Fruit fly (Drosophila melanogaster) whole organism, wandering third instar larva: ENCODE data around the gene CG12502.

Experiments used
- Abd-B ChIP-seq: fragments of >200 bp; optimal IDR thresholded peaks from 2 replicates; lab custom pipeline; 2017; ENCODE audit warnings: missing biosample characterization, missing genetic modification characterization
- Hnf4 ChIP-seq: fragments of 200-800 bp; sonication (Bioruptor generic); optimal IDR thresholded peaks from 2 replicates; lab custom pipeline; 2016; ENCODE audit warnings: missing biosample characterization, mild to moderate bottlenecking, missing genetic modification characterization
- OdsH ChIP-seq: fragments of 200-800 bp; sonication (Bioruptor generic); optimal IDR thresholded peaks from 2 replicates; lab custom pipeline; 2016; ENCODE audit warnings: missing biosample characterization, mild to moderate bottlenecking, missing genetic modification characterization
- fru ChIP-seq: fragments of 200-800 bp; sonication (Bioruptor generic); optimal IDR thresholded peaks from 3 replicates; lab custom pipeline; 2016; ENCODE audit warnings: missing biosample characterization, mild to moderate bottlenecking, missing genetic modification characterization
- lola ChIP-seq: fragments of >200 bp; optimal IDR thresholded peaks from 2 replicates; lab custom pipeline; 2017; ENCODE audit warnings: missing biosample characterization, missing genetic modification characterization
- pan ChIP-seq: fragments of >200 bp; optimal IDR thresholded peaks from 2 replicates; lab custom pipeline; 2017
- usp ChIP-seq: fragments of >200 bp; optimal IDR thresholded peaks from 2 replicates; lab custom pipeline; 2017; ENCODE audit warnings: missing biosample characterization, missing genetic modification characterization

DNA sequence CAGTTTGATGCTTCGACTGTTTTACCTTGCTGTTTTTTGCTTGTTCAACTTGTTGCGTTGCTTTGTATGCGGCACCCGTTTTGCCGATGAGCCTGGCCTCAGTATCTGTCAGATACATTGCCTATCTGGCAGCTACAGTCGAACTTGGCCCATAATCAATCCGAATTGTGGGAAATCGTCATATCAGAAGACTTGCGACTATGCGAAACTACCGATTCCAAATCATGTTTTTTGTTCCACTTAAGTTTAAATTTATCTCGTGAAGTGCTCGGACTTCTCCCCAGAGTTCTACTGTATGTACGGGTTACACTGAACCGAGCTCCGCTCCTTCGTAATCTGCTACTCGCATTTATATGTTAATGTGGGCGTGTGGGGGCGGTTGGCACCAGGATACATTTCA, 19.0 kb downstream of the CG12502 start:
- TF ChIP-seq OdsH (GFP tag; lab: Kevin White, UChicago) (no peak), usp (GFP tag; lab: Kevin White, UChicago) (no peak), Hnf4 (no peak), pan (lab: Kevin White, UChicago) (no peak), Abd-B (GFP tag; lab: Kevin White, UChicago) (no peak), lola (GFP tag; lab: Kevin White, UChicago) (no peak), fru (no peak)
